Worm (Caenorhabditis elegans) whole organism, L3 larva: ENCODE measurements around the gene srbc-26.

Experiments
- ZK546.5 ChIP-seq: sonication (generic microtip); optimal IDR thresholded peaks from 2 replicates; lab custom pipeline; 2017; ENCODE audit warnings: missing biosample characterization, missing genetic modification characterization
- aly-2 ChIP-seq: fragments of 150-350 bp; optimal IDR thresholded peaks from 2 replicates; lab custom pipeline; 2014; ENCODE audit warnings: missing biosample characterization, missing genetic modification characterization
- ama-1 ChIP-seq: fragments of 150-350 bp; optimal IDR thresholded peaks from 2 replicates; lab custom pipeline; 2018
- ceh-16 ChIP-seq: sonication (generic microtip); optimal IDR thresholded peaks from 2 replicates; lab custom pipeline; 2017; ENCODE audit warnings: missing biosample characterization, missing genetic modification characterization
- ceh-28 ChIP-seq: fragments of 150-350 bp; optimal IDR thresholded peaks from 2 replicates; lab custom pipeline; 2014; ENCODE audit warnings: missing biosample characterization, missing genetic modification reagents, missing genetic modification characterization
- ceh-82 ChIP-seq: fragments of 150-350 bp; optimal IDR thresholded peaks from 2 replicates; lab custom pipeline; 2014; ENCODE audit warnings: missing biosample characterization, missing genetic modification characterization
- ceh-9 ChIP-seq: sonication (generic microtip); optimal IDR thresholded peaks from 2 replicates; lab custom pipeline; 2018; ENCODE audit warnings: missing biosample characterization, missing genetic modification characterization
- egl-27 ChIP-seq: sonication (generic microtip); optimal IDR thresholded peaks from 4 replicates; lab custom pipeline; 2017; ENCODE audit warnings: missing biosample characterization, missing genetic modification reagents, missing genetic modification characterization
- egl-5 ChIP-seq: fragments of 150-350 bp; optimal IDR thresholded peaks from 2 replicates; lab custom pipeline; 2017; ENCODE audit warnings: missing biosample characterization, missing genetic modification reagents, missing genetic modification characterization, inconsistent platforms
- elt-1 ChIP-seq: fragments of 150-350 bp; optimal IDR thresholded peaks from 2 replicates; lab custom pipeline; 2014; ENCODE audit warnings: missing biosample characterization, missing genetic modification characterization
- elt-2 ChIP-seq: sonication (generic microtip); optimal IDR thresholded peaks from 2 replicates; lab custom pipeline; 2016; ENCODE audit warnings: missing genetic modification reagents, mild to moderate bottlenecking, missing genetic modification characterization, missing compliant biosample characterization
- elt-3 ChIP-seq, 3 experiments: fragments of 150-350 bp in 1 of 3; sonication (generic microtip) in 2 of 3; optimal IDR thresholded peaks; 2 replicates in 2 of 3; 4 replicates in 1 of 3; lab custom pipeline; 2014 to 2017; ENCODE audit warnings: missing biosample characterization in 3 of 3, missing genetic modification characterization in 3 of 3
- fkh-10 ChIP-seq: sonication (generic microtip); optimal IDR thresholded peaks from 2 replicates; lab custom pipeline; 2017; ENCODE audit warnings: missing biosample characterization, missing genetic modification reagents, missing genetic modification characterization
- fkh-2 ChIP-seq: fragments of 150-350 bp; optimal IDR thresholded peaks from 2 replicates; lab custom pipeline; 2014; ENCODE audit warnings: missing biosample characterization, missing genetic modification reagents, missing genetic modification characterization
- fos-1 ChIP-seq: fragments of 150-350 bp; optimal IDR thresholded peaks from 2 replicates; lab custom pipeline; 2014; ENCODE audit warnings: missing biosample characterization, missing genetic modification characterization
- hmg-11 ChIP-seq: sonication (generic microtip); optimal IDR thresholded peaks from 2 replicates; lab custom pipeline; 2016; ENCODE audit warnings: missing genetic modification characterization, missing compliant biosample characterization
- jun-1 ChIP-seq: fragments of 150-350 bp; optimal IDR thresholded peaks from 2 replicates; lab custom pipeline; 2014; ENCODE audit warnings: missing biosample characterization, missing genetic modification reagents, missing genetic modification characterization
- lin-15B ChIP-seq: fragments of 150-350 bp; optimal IDR thresholded peaks from 2 replicates; lab custom pipeline; 2014; ENCODE audit warnings: missing biosample characterization, missing genetic modification characterization
- lin-39 ChIP-seq: fragments of 150-350 bp; optimal IDR thresholded peaks from 2 replicates; lab custom pipeline; 2018; ENCODE audit warnings: missing biosample characterization, missing genetic modification reagents, missing genetic modification characterization
- lsy-12 ChIP-seq: sonication (generic microtip); optimal IDR thresholded peaks from 2 replicates; lab custom pipeline; 2016; ENCODE audit warnings: mild to moderate bottlenecking, missing genetic modification characterization, missing compliant biosample characterization
- mdl-1 ChIP-seq: fragments of 150-350 bp; optimal IDR thresholded peaks from 2 replicates; lab custom pipeline; 2014; ENCODE audit warnings: missing biosample characterization, missing genetic modification characterization
- nhr-12 ChIP-seq: fragments of 150-350 bp; optimal IDR thresholded peaks from 2 replicates; lab custom pipeline; 2014; ENCODE audit warnings: missing biosample characterization, missing genetic modification characterization
- nhr-237 ChIP-seq: fragments of 150-350 bp; optimal IDR thresholded peaks from 2 replicates; lab custom pipeline; 2014; ENCODE audit warnings: missing biosample characterization, missing genetic modification characterization
- nhr-25 ChIP-seq: sonication (generic microtip); optimal IDR thresholded peaks from 2 replicates; lab custom pipeline; 2017; ENCODE audit warnings: missing biosample characterization, missing genetic modification characterization
- nhr-28 ChIP-seq: fragments of 150-350 bp; optimal IDR thresholded peaks from 2 replicates; lab custom pipeline; 2014; ENCODE audit warnings: missing biosample characterization, missing genetic modification characterization
- nhr-43 ChIP-seq: sonication (generic microtip); optimal IDR thresholded peaks from 2 replicates; lab custom pipeline; 2016; ENCODE audit warnings: mild to moderate bottlenecking, missing genetic modification characterization, missing compliant biosample characterization; ENCODE audit not compliant: poor library complexity, severe bottlenecking
- nhr-67 ChIP-seq: fragments of 150-350 bp; optimal IDR thresholded peaks from 2 replicates; lab custom pipeline; 2014; ENCODE audit warnings: missing biosample characterization, missing genetic modification characterization
- nhr-76 ChIP-seq: fragments of 150-350 bp; sonication (generic microtip); optimal IDR thresholded peaks from 5 replicates; lab custom pipeline; 2014; ENCODE audit warnings: missing biosample characterization, missing genetic modification characterization
- nhr-77 ChIP-seq: fragments of 150-350 bp; optimal IDR thresholded peaks from 2 replicates; lab custom pipeline; 2014; ENCODE audit warnings: missing biosample characterization, missing genetic modification characterization
- pha-4 ChIP-seq: fragments of 150-350 bp; optimal IDR thresholded peaks from 2 replicates; lab custom pipeline; 2014; ENCODE audit warnings: missing biosample characterization, missing genetic modification reagents, missing genetic modification characterization
- pqm-1 ChIP-seq: fragments of 150-350 bp; optimal IDR thresholded peaks from 2 replicates; lab custom pipeline; 2017; ENCODE audit warnings: missing biosample characterization, missing genetic modification characterization, inconsistent platforms
- skn-1 ChIP-seq: fragments of 150-350 bp; optimal IDR thresholded peaks from 2 replicates; lab custom pipeline; 2014; ENCODE audit warnings: missing biosample characterization, missing genetic modification characterization
- snpc-4 ChIP-seq: fragments of 150-350 bp; optimal IDR thresholded peaks from 2 replicates; lab custom pipeline; 2014; ENCODE audit warnings: missing biosample characterization, missing genetic modification characterization
- tbx-2 ChIP-seq: sonication (generic microtip); optimal IDR thresholded peaks from 2 replicates; lab custom pipeline; 2016; ENCODE audit warnings: mild to moderate bottlenecking, missing genetic modification characterization, missing compliant biosample characterization
- unc-39 ChIP-seq: sonication (generic microtip); optimal IDR thresholded peaks from 4 replicates; lab custom pipeline; 2017; ENCODE audit warnings: missing biosample characterization, missing genetic modification characterization
- unc-62 ChIP-seq: fragments of 150-350 bp; sonication (generic microtip); optimal IDR thresholded peaks from 4 replicates; lab custom pipeline; 2014; ENCODE audit warnings: missing biosample characterization, missing genetic modification reagents, missing genetic modification characterization
- zag-1 ChIP-seq: fragments of 150-350 bp; optimal IDR thresholded peaks from 2 replicates; lab custom pipeline; 2014; ENCODE audit warnings: missing biosample characterization, missing genetic modification characterization
- ztf-11 ChIP-seq: fragments of 150-350 bp; optimal IDR thresholded peaks from 2 replicates; lab custom pipeline; 2014; ENCODE audit warnings: missing biosample characterization, missing genetic modification characterization
- ztf-4 ChIP-seq: fragments of 150-350 bp; optimal IDR thresholded peaks from 2 replicates; lab custom pipeline; 2014; ENCODE audit warnings: missing biosample characterization, missing genetic modification characterization

srbc-26 gene

ce11 chrV:17171551-17171950 lies at the start of gene srbc-26:
Gene srbc-26, plus strand, starts transcription at chrV:17171851.
- TF ChIP-seq elt-3 (tag; optimal IDR thresholded peaks at IDR 0.05; lab: Kevin White, UChicago) (no peak), nhr-77 (tag; lab: Kevin White, UChicago) (no peak), elt-2 (tag; lab: Kevin White, UChicago) (no peak), nhr-28 (tag; lab: Kevin White, UChicago) (no peak), lin-39 (no peak), fkh-2 (tag; lab: Kevin White, UChicago) (no peak), mdl-1 (no peak), snpc-4 (no peak), fos-1 (tag; lab: Kevin White, UChicago) (no peak), ztf-4 (tag; lab: Kevin White, UChicago) (no peak), nhr-76 (no peak), elt-1 (tag; lab: Kevin White, UChicago) (no peak), ceh-9 (tag; lab: Kevin White, UChicago) (no peak), ceh-28 (tag; lab: Kevin White, UChicago) (no peak), egl-5 (no peak), unc-62 (GFP tag; lab: Kevin White, UChicago) (no peak), zag-1 (tag; lab: Kevin White, UChicago) (no peak), nhr-43 (tag; lab: Kevin White, UChicago) (no peak), ZK546.5 (tag; lab: Kevin White, UChicago) (no peak)

ce11 chrV:17151292-17151691 lies 20.4 kb upstream of the srbc-26 start:
- TF ChIP-seq nhr-25 (tag; lab: Kevin White, UChicago) (no peak), elt-3 (tag; optimal IDR thresholded peaks at IDR 0.05; lab: Kevin White, UChicago) (no peak), nhr-67 (tag; lab: Kevin White, UChicago) (no peak), nhr-12 (no peak), elt-2 (tag; lab: Kevin White, UChicago) (no peak), mdl-1 (no peak), unc-39 (tag; lab: Kevin White, UChicago) (no peak), aly-2 (tag; lab: Kevin White, UChicago) (no peak), tbx-2 (tag; lab: Kevin White, UChicago) (no peak), hmg-11 (tag; lab: Kevin White, UChicago) (no peak), lin-39 (no peak), nhr-76 (no peak), skn-1 (tag; lab: Kevin White, UChicago) (no peak), lsy-12 (no peak), nhr-77 (tag; lab: Kevin White, UChicago) (no peak), nhr-43 (tag; lab: Kevin White, UChicago) (no peak), zag-1 (tag; lab: Kevin White, UChicago) (no peak)

DNA sequence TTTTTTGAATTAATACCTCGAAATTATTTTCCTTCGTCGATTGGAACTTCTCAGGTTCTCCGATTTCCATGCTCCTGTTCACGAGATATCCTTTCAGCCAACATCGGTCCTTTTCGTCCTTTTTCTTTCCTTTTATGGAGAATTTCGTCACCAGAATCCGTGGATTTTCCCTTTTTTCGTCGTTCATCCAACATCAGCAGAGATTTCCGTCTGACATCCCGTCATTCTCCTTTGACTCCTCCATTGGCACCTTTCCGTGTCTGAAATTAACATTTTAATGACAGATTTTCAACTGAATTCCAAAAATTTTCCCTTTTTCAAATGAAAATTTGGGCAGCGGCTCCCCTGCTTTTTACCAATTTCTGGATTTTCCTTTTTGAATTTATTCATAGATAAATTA lies 16.7 kb upstream of the srbc-26 start:
- TF ChIP-seq hmg-11 (tag; lab: Kevin White, UChicago) = no peak
- TF ChIP-seq jun-1 = no peak
- TF ChIP-seq nhr-43 (tag; lab: Kevin White, UChicago) = no peak
- TF ChIP-seq ztf-4 (tag; lab: Kevin White, UChicago) = no peak
- no peak for TF ChIP-seq zag-1 (tag; lab: Kevin White, UChicago)
- TF ChIP-seq ceh-16 = no peak
- TF ChIP-seq nhr-28 (tag; lab: Kevin White, UChicago) = no peak
- TF ChIP-seq ceh-9 (tag; lab: Kevin White, UChicago) = no peak
- TF ChIP-seq fkh-10 (GFP tag; lab: Kevin White, UChicago) = no peak
- TF ChIP-seq ztf-11 = no peak

- TF ChIP-seq nhr-28 (tag; lab: Kevin White, UChicago) (no peak), fos-1 (tag; lab: Kevin White, UChicago) (no peak), ZK546.5 (tag; lab: Kevin White, UChicago) (no peak), ztf-4 (tag; lab: Kevin White, UChicago) (no peak), mdl-1 (no peak), nhr-25 (tag; lab: Kevin White, UChicago) (no peak), aly-2 (tag; lab: Kevin White, UChicago) (no peak)
Observed at ce11 chrV:17155384-17155858, 16.2 kb upstream of the srbc-26 start, which contains the start of gene F40D4.17. Gene F40D4.17, minus strand, starts transcription at chrV:17155434.

DNA sequence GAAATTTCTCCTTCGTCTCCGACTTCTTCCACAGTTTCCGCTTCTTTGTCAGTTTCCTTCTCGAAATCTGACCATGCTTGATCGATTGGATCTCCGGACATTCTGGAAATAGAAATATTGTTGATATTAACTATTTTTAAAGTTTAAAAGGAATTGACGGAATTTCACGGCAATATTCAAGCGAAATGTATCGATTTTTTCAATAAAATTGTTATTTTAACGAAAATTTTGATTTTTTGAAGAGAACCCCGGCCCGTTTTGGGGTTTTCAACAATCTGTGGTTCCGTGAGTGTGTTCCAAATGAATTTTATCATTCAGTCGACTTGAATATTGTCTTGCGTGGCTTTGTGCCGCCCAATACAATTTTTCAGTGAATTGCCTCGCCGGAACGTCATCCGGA lies 14.5 kb upstream of the srbc-26 start, which contains the start of gene F40D4.13:
F40D4.13 (minus strand) TSS at position 101 of the 400 bp plus-strand sequence.
- TF ChIP-seq ztf-4 (tag; lab: Kevin White, UChicago) (no peak), ama-1 (lab: Kevin White, UChicago) (no peak), lsy-12 (no peak), nhr-67 (tag; lab: Kevin White, UChicago) (no peak), nhr-237 (tag; lab: Kevin White, UChicago) (no peak), elt-3 (tag; optimal IDR thresholded peaks at IDR 0.05; lab: Kevin White, UChicago) (no peak), ceh-82 (tag; lab: Kevin White, UChicago) (no peak), fkh-2 (tag; lab: Kevin White, UChicago) (no peak), ceh-16 (no peak), hmg-11 (tag; lab: Kevin White, UChicago) (no peak), nhr-77 (tag; lab: Kevin White, UChicago) (no peak), pqm-1 (tag; lab: Kevin White, UChicago) (no peak), pha-4 (tag; lab: Kevin White, UChicago) (no peak), elt-1 (tag; lab: Kevin White, UChicago) (no peak), ceh-28 (tag; lab: Kevin White, UChicago) (no peak), aly-2 (tag; lab: Kevin White, UChicago) (no peak), lin-15B (tag; lab: Kevin White, UChicago) (no peak), egl-27 (no peak)
